Worm (Caenorhabditis elegans): ENCODE measurements around the gene che-6.

DNA sequence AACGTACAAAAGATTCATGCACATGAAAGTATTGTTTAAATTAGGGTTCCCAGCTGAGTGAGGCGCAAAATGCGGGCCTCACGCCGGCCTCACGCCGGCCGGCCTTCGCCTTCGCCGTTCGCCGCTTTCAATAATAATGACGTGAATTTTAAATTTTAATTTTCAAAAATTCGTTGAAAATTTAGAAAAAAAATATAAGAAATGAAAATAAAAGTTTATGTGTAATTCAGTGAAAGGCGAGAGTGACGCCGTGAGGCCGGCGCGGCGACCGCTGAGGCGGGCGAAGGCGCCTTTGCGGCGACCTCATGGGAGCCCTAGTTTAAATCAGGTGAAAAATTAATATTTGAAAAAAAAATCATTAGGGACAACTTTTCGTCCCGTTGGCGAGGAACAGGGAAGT lies 53.7 kb downstream of the che-6 start:
- TF ChIP-seq fkh-10 (GFP tag; optimal IDR thresholded peaks at IDR 0.05) = no peak
- no peak for TF ChIP-seq nhr-11 (tag; optimal IDR thresholded peaks at IDR 0.05)
- TF ChIP-seq odd-2 (tag; optimal IDR thresholded peaks at IDR 0.05) = no peak
- TF ChIP-seq Y22D7AL.16 (tag; optimal IDR thresholded peaks at IDR 0.05) = no peak
- no peak for TF ChIP-seq ceh-24 (tag; optimal IDR thresholded peaks at IDR 0.05)
- no peak for TF ChIP-seq pha-4 (tag; optimal IDR thresholded peaks at IDR 0.05)
- no peak for TF ChIP-seq ama-1 (optimal IDR thresholded peaks at IDR 0.05)
- TF ChIP-seq ref-2 (tag; optimal IDR thresholded peaks at IDR 0.05) = no peak
- no peak for TF ChIP-seq pqm-1 (tag; optimal IDR thresholded peaks at IDR 0.05)
- no peak for TF ChIP-seq fkh-6 (tag; optimal IDR thresholded peaks at IDR 0.05)
- TF ChIP-seq T23F11.4 (GFP tag; optimal IDR thresholded peaks at IDR 0.05) = no peak
- no peak for TF ChIP-seq ceh-6 (GFP tag; optimal IDR thresholded peaks at IDR 0.05)
